Comparison of ENCODE assay signal across 7 fruit fly cellular contexts in the genomic region with DNA sequence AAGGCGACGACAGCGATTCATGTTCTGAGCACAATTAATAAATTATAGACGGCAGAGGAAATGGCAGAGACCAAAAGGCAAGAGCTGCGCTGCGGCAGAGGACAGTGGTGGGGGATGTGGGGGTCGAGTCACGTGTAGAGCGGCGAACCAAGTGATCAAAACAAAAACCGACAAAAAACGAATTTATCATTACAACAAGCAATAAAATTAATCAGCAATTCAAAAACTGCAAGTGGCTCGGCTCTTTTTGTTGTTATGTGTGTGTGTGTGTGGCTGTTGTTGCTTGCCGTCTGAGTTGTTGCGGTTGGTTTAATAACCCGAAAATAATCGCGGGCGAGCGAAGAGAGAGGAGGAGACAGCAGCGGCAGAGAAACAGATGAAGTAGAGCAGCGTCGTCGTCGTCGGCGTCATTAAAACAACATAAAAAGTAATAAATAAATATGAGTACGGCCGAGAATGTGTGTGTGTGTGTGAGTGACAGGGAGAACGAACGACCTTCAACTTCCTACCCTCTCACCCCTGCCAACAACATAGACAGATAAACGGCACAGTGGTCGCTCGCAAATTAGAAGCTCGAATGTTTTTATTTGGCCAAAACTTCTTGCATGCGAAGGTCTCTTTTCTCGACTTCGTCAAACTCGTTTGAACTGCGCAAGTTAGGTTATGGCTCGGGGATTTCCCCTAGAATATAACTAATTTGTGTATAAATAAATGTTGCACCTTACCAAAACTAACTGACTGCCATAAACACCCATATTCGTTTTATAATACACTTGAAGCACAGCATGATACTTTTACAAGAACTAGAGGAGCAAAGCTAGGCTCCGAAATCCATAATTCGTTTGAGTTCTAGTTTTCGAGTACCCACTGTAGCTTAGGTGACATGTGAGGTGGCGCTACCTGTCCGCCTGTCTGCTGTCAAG.
TF ChIP-seq lines count a peak whose summit lies in the region.

No protein-coding gene starts in this region.

- TF ChIP-seq CTCF in whole organism, embryonic (GFP tag; optimal IDR thresholded peaks at IDR 0.05; lab: Kevin White, UChicago): peak; percentile 40

TF ChIP-seq in Kc167, 6 proteins besides CTCF, POLR2A, EP300 and RAD21:
- TF ChIP-seq psq (optimal IDR thresholded peaks at IDR 0.05; lab: Kevin White, UChicago) (peak; percentile 81), Myc (optimal IDR thresholded peaks at IDR 0.05; lab: Kevin White, UChicago) (no peak)

TF ChIP-seq in whole organism, 6 proteins besides CTCF, POLR2A, EP300 and RAD21:
- TF ChIP-seq pan (optimal IDR thresholded peaks at IDR 0.05; lab: Kevin White, UChicago) (no peak), CG8478 (optimal IDR thresholded peaks at IDR 0.05; lab: Kevin White, UChicago) (no peak), EcR (GFP tag; optimal IDR thresholded peaks at IDR 0.05; lab: Kevin White, UChicago) (peak; percentile 7 to 60), usp (GFP tag; optimal IDR thresholded peaks at IDR 0.05; lab: Kevin White, UChicago) (no peak), psq (optimal IDR thresholded peaks at IDR 0.05; lab: Kevin White, UChicago) (no peak)

TF ChIP-seq in whole organism, adult, 20 proteins besides CTCF, POLR2A, EP300 and RAD21 (continues in another document):
- TF ChIP-seq kay (GFP tag; lab: Kevin White, UChicago; ENCODE audit: borderline replicate concordance) (no peak), tj (GFP tag; optimal IDR thresholded peaks at IDR 0.05; lab: Kevin White, UChicago) (peak; percentile 93), CG7101 (tag; optimal IDR thresholded peaks at IDR 0.05; lab: Kevin White, UChicago) (peak; percentile 18), cic (GFP tag; optimal IDR thresholded peaks at IDR 0.05; lab: Kevin White, UChicago) (peak; percentile 81), toe (GFP tag; optimal IDR thresholded peaks at IDR 0.05; lab: Kevin White, UChicago) (peak; percentile 13), Clk (GFP tag; optimal IDR thresholded peaks at IDR 0.05; lab: Kevin White, UChicago) (peak; percentile 15), ovo (GFP tag; optimal IDR thresholded peaks at IDR 0.05; lab: Kevin White, UChicago) (no peak), Hr96 (GFP tag; optimal IDR thresholded peaks at IDR 0.05; lab: Kevin White, UChicago) (peak; percentile 65), CG11617 (GFP tag; optimal IDR thresholded peaks at IDR 0.05; lab: Kevin White, UChicago) (peak; percentile 49), CG33017 (tag; optimal IDR thresholded peaks at IDR 0.05; lab: Kevin White, UChicago) (peak; percentile 8), Mnt (GFP tag; optimal IDR thresholded peaks at IDR 0.05; lab: Kevin White, UChicago) (peak; percentile 93), pad (GFP tag; optimal IDR thresholded peaks at IDR 0.05; lab: Kevin White, UChicago) (peak; percentile 35), CG5204 (GFP tag; optimal IDR thresholded peaks at IDR 0.05; lab: Kevin White, UChicago) (peak; percentile 67), Crg-1 (GFP tag; optimal IDR thresholded peaks at IDR 0.05; lab: Kevin White, UChicago) (peak; percentile 55)

TF ChIP-seq in whole organism, embryonic, 481 proteins besides CTCF, POLR2A, EP300 and RAD21 (continues in another document):
- peak; percentile 42 for TF ChIP-seq pho (GFP tag; optimal IDR thresholded peaks at IDR 0.05; lab: Kevin White, UChicago)
- no peak for TF ChIP-seq klu (GFP tag; IDR thresholded peaks at IDR 0.05; lab: Robert Waterston, UW)
- TF ChIP-seq ac (GFP tag; optimal IDR thresholded peaks at IDR 0.05; lab: Kevin White, UChicago): no peak
- no peak for TF ChIP-seq CG3065 (GFP tag; optimal IDR thresholded peaks at IDR 0.05; lab: Kevin White, UChicago)
- no peak for TF ChIP-seq Nf-YA (GFP tag; IDR thresholded peaks at IDR 0.05; lab: Robert Waterston, UW)
- TF ChIP-seq Lpt (GFP tag; optimal IDR thresholded peaks at IDR 0.05; lab: Kevin White, UChicago): no peak
- TF ChIP-seq CG17361 (GFP tag; IDR thresholded peaks at IDR 0.05; lab: Robert Waterston, UW): no peak
- no peak for TF ChIP-seq CG15073 (GFP tag; optimal IDR thresholded peaks at IDR 0.05; lab: Kevin White, UChicago)
- TF ChIP-seq bsh (GFP tag; optimal IDR thresholded peaks at IDR 0.05; lab: Kevin White, UChicago): peak; percentile 51 to 71
- TF ChIP-seq CG15011 (GFP tag; optimal IDR thresholded peaks at IDR 0.05; lab: Kevin White, UChicago): peak; percentile 58
- TF ChIP-seq CG33213 (GFP tag; optimal IDR thresholded peaks at IDR 0.05; lab: Kevin White, UChicago): peak; percentile 34
- TF ChIP-seq CG3163 (GFP tag; optimal IDR thresholded peaks at IDR 0.05; lab: Kevin White, UChicago): peak; percentile 50
- no peak for TF ChIP-seq Doc3 (GFP tag; IDR thresholded peaks at IDR 0.05; lab: Robert Waterston, UW; ENCODE audit: partially characterized antibody)
- no peak for TF ChIP-seq nom (GFP tag; optimal IDR thresholded peaks at IDR 0.05; lab: Kevin White, UChicago)
- TF ChIP-seq Oaz (GFP tag; IDR thresholded peaks at IDR 0.05; lab: Robert Waterston, UW): no peak

TF ChIP-seq in whole organism, prepupa, 60 proteins besides CTCF, POLR2A, EP300 and RAD21 (continues in another document):
- TF ChIP-seq CG9139 (GFP tag; optimal IDR thresholded peaks at IDR 0.05; lab: Kevin White, UChicago) (peak; percentile 13), topi (GFP tag; optimal IDR thresholded peaks at IDR 0.05; lab: Kevin White, UChicago) (peak; percentile 70), CG11902 (GFP tag; optimal IDR thresholded peaks at IDR 0.05; lab: Kevin White, UChicago) (peak; percentile 71), CG11294 (GFP tag; IDR thresholded peaks at IDR 0.05; lab: Robert Waterston, UW) (no peak), acj6 (GFP tag; optimal IDR thresholded peaks at IDR 0.05; lab: Kevin White, UChicago) (peak; percentile 80), dac (GFP tag; optimal IDR thresholded peaks at IDR 0.05; lab: Kevin White, UChicago) (peak; percentile 44), Gug (GFP tag; IDR thresholded peaks at IDR 0.05; lab: Robert Waterston, UW) (no peak), CG31627 (GFP tag; optimal IDR thresholded peaks at IDR 0.05; lab: Kevin White, UChicago) (peak; percentile 62), CG11762 (GFP tag; optimal IDR thresholded peaks at IDR 0.05; lab: Kevin White, UChicago; ENCODE audit: insufficient read depth) (peak; percentile 57), ss (GFP tag; optimal IDR thresholded peaks at IDR 0.05; lab: Kevin White, UChicago) (peak; percentile 16 to 83), Sox14 (GFP tag; optimal IDR thresholded peaks at IDR 0.05; lab: Kevin White, UChicago) (peak; percentile 64), pdm3 (GFP tag; optimal IDR thresholded peaks at IDR 0.05; lab: Kevin White, UChicago) (peak; percentile 81), CG8319 (GFP tag; optimal IDR thresholded peaks at IDR 0.05; lab: Kevin White, UChicago) (peak; percentile 48), Met (GFP tag; optimal IDR thresholded peaks at IDR 0.05; lab: Kevin White, UChicago) (peak; percentile 65), achi (GFP tag; optimal IDR thresholded peaks at IDR 0.05; lab: Kevin White, UChicago) (peak; percentile 71)

TF ChIP-seq in whole organism, pupa, 21 proteins besides CTCF, POLR2A, EP300 and RAD21 (continues in another document):
- TF ChIP-seq rn (GFP tag; IDR thresholded peaks at IDR 0.05; lab: Robert Waterston, UW) (no peak), CG34367 (tag; optimal IDR thresholded peaks at IDR 0.05; lab: Kevin White, UChicago) (peak; percentile 41), CG14655 (GFP tag; optimal IDR thresholded peaks at IDR 0.05; lab: Kevin White, UChicago) (peak; percentile 82), CG9948 (tag; optimal IDR thresholded peaks at IDR 0.05; lab: Kevin White, UChicago) (peak; percentile 70), gl (tag; optimal IDR thresholded peaks at IDR 0.05; lab: Kevin White, UChicago) (no peak), D1 (tag; optimal IDR thresholded peaks at IDR 0.05; lab: Kevin White, UChicago) (no peak), CG17806 (tag; optimal IDR thresholded peaks at IDR 0.05; lab: Kevin White, UChicago) (peak; percentile 62), CG32121 (GFP tag; IDR thresholded peaks at IDR 0.05; lab: Robert Waterston, UW) (no peak), CG13204 (GFP tag; optimal IDR thresholded peaks at IDR 0.05; lab: Kevin White, UChicago) (peak; percentile 35), Snoo (tag; optimal IDR thresholded peaks at IDR 0.05; lab: Kevin White, UChicago) (peak; percentile 48), Pif1A (GFP tag; optimal IDR thresholded peaks at IDR 0.05; lab: Kevin White, UChicago) (peak; percentile 80), fd96Ca (GFP tag; IDR thresholded peaks at IDR 0.05; lab: Robert Waterston, UW) (no peak), CG12605 (GFP tag; IDR thresholded peaks at IDR 0.05; lab: Robert Waterston, UW) (no peak), Pif1B (GFP tag; optimal IDR thresholded peaks at IDR 0.05; lab: Kevin White, UChicago) (peak; percentile 56), CG4496 (GFP tag; IDR thresholded peaks at IDR 0.05; lab: Robert Waterston, UW) (no peak), CG8301 (tag; optimal IDR thresholded peaks at IDR 0.05; lab: Kevin White, UChicago) (peak; percentile 75), Ets98B (GFP tag; IDR thresholded peaks at IDR 0.05; lab: Robert Waterston, UW) (no peak), CG8159 (tag; optimal IDR thresholded peaks at IDR 0.05; lab: Kevin White, UChicago) (peak; percentile 79)

TF ChIP-seq in whole organism, wandering third instar larva, 38 proteins besides CTCF, POLR2A, EP300 and RAD21 (continues in another document):
- TF ChIP-seq usp (GFP tag; optimal IDR thresholded peaks at IDR 0.05; lab: Kevin White, UChicago) (no peak), OdsH (GFP tag; optimal IDR thresholded peaks at IDR 0.05; lab: Kevin White, UChicago) (peak; percentile 58), br (GFP tag; optimal IDR thresholded peaks at IDR 0.05; lab: Kevin White, UChicago) (peak; percentile 52), GATAd (GFP tag; optimal IDR thresholded peaks at IDR 0.05; lab: Kevin White, UChicago) (no peak), CG9705 (GFP tag; optimal IDR thresholded peaks at IDR 0.05; lab: Kevin White, UChicago) (peak; percentile 26), sv (GFP tag; optimal IDR thresholded peaks at IDR 0.05; lab: Kevin White, UChicago) (peak; percentile 74), rgr (GFP tag; optimal IDR thresholded peaks at IDR 0.05; lab: Kevin White, UChicago) (peak; percentile 57), Vsx2 (GFP tag; optimal IDR thresholded peaks at IDR 0.05; lab: Kevin White, UChicago; ENCODE audit: partially characterized antibody) (peak; percentile 30), CrebA (GFP tag; optimal IDR thresholded peaks at IDR 0.05; lab: Kevin White, UChicago; ENCODE audit: borderline replicate concordance) (no peak), Hr83 (GFP tag; optimal IDR thresholded peaks at IDR 0.05; lab: Kevin White, UChicago; ENCODE audit: poor library complexity, severe bottlenecking) (peak; percentile 32), lola (GFP tag; optimal IDR thresholded peaks at IDR 0.05; lab: Kevin White, UChicago) (no peak), Dif (GFP tag; optimal IDR thresholded peaks at IDR 0.05; lab: Kevin White, UChicago; ENCODE audit: partially characterized antibody) (no peak), Abd-B (GFP tag; optimal IDR thresholded peaks at IDR 0.05; lab: Kevin White, UChicago) (no peak), jim (GFP tag; optimal IDR thresholded peaks at IDR 0.05; lab: Kevin White, UChicago) (peak; percentile 31), N (GFP tag; optimal IDR thresholded peaks at IDR 0.05; lab: Kevin White, UChicago) (no peak), dl (GFP tag; optimal IDR thresholded peaks at IDR 0.05; lab: Kevin White, UChicago; ENCODE audit: insufficient read depth in 1 of 2, partially characterized antibody in 2 of 2) (no peak), Mio (GFP tag; optimal IDR thresholded peaks at IDR 0.05; lab: Kevin White, UChicago) (no peak)
